Worm (Caenorhabditis elegans) whole organism, L3 larva: Measurements from ENCODE around the gene C27A2.8.

Experiments
- ama-1 ChIP-seq: fragments of 150-350 bp; optimal IDR thresholded peaks from 2 replicates; lab custom pipeline; 2018
- egl-27 ChIP-seq: sonication (generic microtip); optimal IDR thresholded peaks from 4 replicates; lab custom pipeline; 2017; ENCODE audit warnings: missing biosample characterization, missing genetic modification reagents, missing genetic modification characterization
- elt-1 ChIP-seq: fragments of 150-350 bp; optimal IDR thresholded peaks from 2 replicates; lab custom pipeline; 2014; ENCODE audit warnings: missing biosample characterization, missing genetic modification characterization
- nhr-28 ChIP-seq: fragments of 150-350 bp; optimal IDR thresholded peaks from 2 replicates; lab custom pipeline; 2014; ENCODE audit warnings: missing biosample characterization, missing genetic modification characterization
- snpc-4 ChIP-seq: fragments of 150-350 bp; optimal IDR thresholded peaks from 2 replicates; lab custom pipeline; 2014; ENCODE audit warnings: missing biosample characterization, missing genetic modification characterization
- unc-39 ChIP-seq: sonication (generic microtip); optimal IDR thresholded peaks from 4 replicates; lab custom pipeline; 2017; ENCODE audit warnings: missing biosample characterization, missing genetic modification characterization

DNA sequence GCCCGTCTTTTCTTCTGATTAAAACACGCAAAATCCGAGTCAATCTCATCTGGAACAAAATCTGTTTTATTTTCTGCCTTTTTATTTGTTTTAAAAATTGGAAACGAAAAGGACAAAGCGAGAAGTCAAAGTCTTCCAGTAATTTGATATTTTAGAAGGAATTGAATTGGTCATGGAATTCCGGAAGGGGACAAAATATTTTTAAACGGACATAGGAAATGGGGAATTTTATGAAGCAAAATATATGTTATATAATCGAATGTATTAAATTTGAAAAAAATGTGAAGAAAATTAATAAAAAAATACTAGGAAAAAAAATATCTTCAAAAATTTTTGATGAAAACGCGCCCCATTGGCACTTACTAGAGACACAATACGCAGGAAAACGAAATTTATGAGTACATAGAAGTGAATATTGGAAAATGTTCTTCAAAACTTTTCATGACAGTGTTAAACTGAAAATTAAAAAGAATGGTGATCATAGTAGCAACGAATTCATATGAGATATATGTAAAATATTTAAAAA, 27.1 kb downstream of the C27A2.8 start, which contains the start of gene F33G12.7:
- TF ChIP-seq unc-39, result no peak
- TF ChIP-seq egl-27 (tag; lab: Kevin White, UChicago), result no peak
- TF ChIP-seq snpc-4 (tag; lab: Kevin White, UChicago), result no peak
- no peak for TF ChIP-seq nhr-28
- no peak for TF ChIP-seq ama-1 (lab: Kevin White, UChicago)
- no peak for TF ChIP-seq elt-1 (tag; lab: Kevin White, UChicago)
